Worm (Caenorhabditis elegans) whole organism, L2 larva: ENCODE data around the gene trh-1.

Experiments used
- dmd-4 ChIP-seq: sonication (generic microtip); optimal IDR thresholded peaks from 2 replicates; lab custom pipeline; 2017; ENCODE audit warnings: missing biosample characterization, missing genetic modification characterization
- sma-9 ChIP-seq, 2 experiments: fragments of 150-350 bp in 1 of 2; sonication (generic microtip) in 1 of 2; optimal IDR thresholded peaks; 2 replicates each; lab custom pipeline; 2014 to 2016; ENCODE audit warnings: missing genetic modification characterization in 2 of 2, mild to moderate bottlenecking in 1 of 2, missing biosample characterization in 1 of 2, missing compliant biosample characterization in 1 of 2, missing genetic modification reagents in 1 of 2, moderate library complexity in 1 of 2
- snpc-4 ChIP-seq: fragments of 150-350 bp; optimal IDR thresholded peaks from 2 replicates; lab custom pipeline; 2014; ENCODE audit warnings: missing biosample characterization, missing genetic modification characterization
- unc-39 ChIP-seq: fragments of 150-350 bp; optimal IDR thresholded peaks from 2 replicates; lab custom pipeline; 2014; ENCODE audit warnings: missing biosample characterization, missing genetic modification characterization

DNA sequence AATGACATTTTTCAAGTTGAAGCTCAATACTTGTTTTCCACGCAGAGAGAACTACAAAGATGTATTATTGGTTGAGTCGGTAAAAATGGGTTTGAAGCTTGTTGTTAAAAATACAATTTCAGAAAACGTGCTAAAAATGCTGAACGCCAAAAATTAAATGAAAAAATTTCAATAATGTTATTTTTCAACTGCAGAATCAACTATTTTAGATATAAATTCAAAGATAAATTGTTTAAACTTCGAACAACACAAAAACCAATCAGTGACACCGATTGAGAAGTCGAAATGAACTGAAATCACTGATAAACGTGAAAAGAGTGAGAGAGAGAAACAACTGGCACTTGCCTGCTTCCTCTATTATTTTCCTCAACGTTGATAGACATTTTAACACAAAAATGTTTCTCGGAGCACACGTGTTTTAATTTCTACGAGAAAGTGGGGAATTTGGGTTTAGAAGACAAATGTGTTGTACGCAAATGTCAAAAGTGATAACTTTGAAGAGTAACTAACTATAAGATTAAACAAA lies 19.1 kb downstream of the trh-1 start, which contains the start of gene T02D1.8:
- TF ChIP-seq dmd-4 (tag; lab: Kevin White, UChicago) (no peak), snpc-4 (no peak), unc-39 (tag; lab: Kevin White, UChicago) (no peak), sma-9 (GFP tag; optimal IDR thresholded peaks at IDR 0.05; lab: Kevin White, UChicago) (no peak), sma-9 (tag; optimal IDR thresholded peaks at IDR 0.05; lab: Kevin White, UChicago) (no peak)
